Worm (Caenorhabditis elegans) whole organism, L1 larva: ENCODE measurements around the gene Y105C5B.19.

ENCODE experiments used
- aha-1 ChIP-seq: fragments of 150-350 bp; optimal IDR thresholded peaks from 2 replicates; lab custom pipeline; 2014; ENCODE audit warnings: missing biosample characterization, missing genetic modification characterization
- ama-1 ChIP-seq: fragments of 150-350 bp; optimal IDR thresholded peaks from 2 replicates; lab custom pipeline; 2014
- nhr-11 ChIP-seq: fragments of 150-350 bp; optimal IDR thresholded peaks from 2 replicates; lab custom pipeline; 2014; ENCODE audit warnings: missing biosample characterization, missing genetic modification characterization
- ztf-11 ChIP-seq, 2 experiments: sonication (generic microtip); optimal IDR thresholded peaks; 2 replicates each; lab custom pipeline; 2016 to 2017; ENCODE audit warnings: missing genetic modification characterization in 2 of 2, missing biosample characterization in 1 of 2, missing compliant biosample characterization in 1 of 2

- no peak for TF ChIP-seq aha-1 (tag; lab: Kevin White, UChicago)
- no peak for TF ChIP-seq ztf-11 (tag; optimal IDR thresholded peaks at IDR 0.05; lab: Kevin White, UChicago)
- no peak for TF ChIP-seq nhr-11 (tag; lab: Kevin White, UChicago)
- no peak for TF ChIP-seq ama-1 (lab: Kevin White, UChicago)
Observed at ce11 chrIV:15949995-15950394, 33.8 kb downstream of the Y105C5B.19 start.
